Fruit fly (Drosophila melanogaster): ENCODE measurements around the gene Eig71Ef.

- no peak for TF ChIP-seq usp (GFP tag; optimal IDR thresholded peaks at IDR 0.05)
- TF ChIP-seq foxo (GFP tag; optimal IDR thresholded peaks at IDR 0.05) = no peak
- no peak for TF ChIP-seq lola (GFP tag; optimal IDR thresholded peaks at IDR 0.05)
- no peak for TF ChIP-seq dl (GFP tag; optimal IDR thresholded peaks at IDR 0.05; ENCODE audit: insufficient read depth in 1 of 2, partially characterized antibody in 2 of 2)
- no peak for TF ChIP-seq h (GFP tag; optimal IDR thresholded peaks at IDR 0.05)
- no peak for TF ChIP-seq Vsx2 (GFP tag; optimal IDR thresholded peaks at IDR 0.05; ENCODE audit: partially characterized antibody)
- no peak for TF ChIP-seq fru (GFP tag; optimal IDR thresholded peaks at IDR 0.05)
- TF ChIP-seq brk (GFP tag; optimal IDR thresholded peaks at IDR 0.05) = no peak
- TF ChIP-seq pan (optimal IDR thresholded peaks at IDR 0.05) = no peak
- no peak for TF ChIP-seq dmrt93B (GFP tag; optimal IDR thresholded peaks at IDR 0.05)
- no peak for TF ChIP-seq Rel (GFP tag; optimal IDR thresholded peaks at IDR 0.05)
- TF ChIP-seq Rel (tag; optimal IDR thresholded peaks at IDR 0.05) = no peak
- TF ChIP-seq br (GFP tag; optimal IDR thresholded peaks at IDR 0.05) = no peak
- TF ChIP-seq Dif (GFP tag; optimal IDR thresholded peaks at IDR 0.05; ENCODE audit: partially characterized antibody) = no peak
Measured at dm6 chr3L:15660915-15661314, 3.7 kb upstream of the Eig71Ef start, which contains the start of the genes Eig71Ej and Eig71Ek.

Data from whole organism, wandering third instar larva.